Worm (Caenorhabditis elegans): Measurements from ENCODE around the gene R11A8.1.

DNA sequence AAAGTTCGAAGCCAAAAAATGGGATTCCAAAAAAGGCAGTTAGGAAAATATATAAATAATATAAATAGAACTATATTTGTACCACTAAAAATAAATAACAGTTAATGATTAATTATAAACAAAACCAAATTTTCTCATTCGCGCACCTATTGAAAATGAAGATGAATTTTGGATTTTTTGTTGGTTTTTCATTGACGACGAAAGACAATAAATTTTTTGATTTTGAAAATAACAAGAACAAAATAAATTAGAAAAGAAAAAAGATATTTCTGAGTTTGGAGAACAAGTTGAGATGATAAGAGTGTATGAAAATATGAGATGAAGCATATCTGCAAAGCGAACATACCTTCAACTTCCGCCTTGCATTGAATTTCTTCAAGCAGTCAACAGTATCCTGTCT is 19.7 kb downstream of the R11A8.1 start:
- TF ChIP-seq T22C8.4 (GFP tag; IDR thresholded peaks at IDR 0.05) = no peak
- no peak for TF ChIP-seq tab-1 (GFP tag; IDR thresholded peaks at IDR 0.05)
- no peak for TF ChIP-seq ztf-23 (GFP tag; IDR thresholded peaks at IDR 0.05)
